Worm (Caenorhabditis elegans) whole organism, L1 larva: ENCODE results near the gene nphp-2.

Experiments used
- efl-3 ChIP-seq: fragments of 200-800 bp; sonication (Bioruptor generic); optimal IDR thresholded peaks from 2 replicates; lab custom pipeline; 2018; ENCODE audit warnings: mild to moderate bottlenecking, missing genetic modification characterization, missing compliant biosample characterization
- lin-15B ChIP-seq: fragments of 150-350 bp; sonication (generic microtip); optimal IDR thresholded peaks from 3 replicates; lab custom pipeline; 2014; ENCODE audit warnings: missing biosample characterization, missing genetic modification characterization
- lsy-2 ChIP-seq, 2 experiments: fragments of 150-350 bp; optimal IDR thresholded peaks; 2 replicates each; lab custom pipeline; 2014; ENCODE audit warnings: missing biosample characterization in 2 of 2, missing genetic modification characterization in 2 of 2
- nhr-11 ChIP-seq: fragments of 150-350 bp; optimal IDR thresholded peaks from 2 replicates; lab custom pipeline; 2014; ENCODE audit warnings: missing biosample characterization, missing genetic modification characterization
- nhr-28 ChIP-seq: fragments of 150-350 bp; optimal IDR thresholded peaks from 2 replicates; lab custom pipeline; 2014; ENCODE audit warnings: missing biosample characterization, missing genetic modification characterization
- nhr-76 ChIP-seq: sonication (generic microtip); optimal IDR thresholded peaks from 2 replicates; lab custom pipeline; 2017; ENCODE audit warnings: missing biosample characterization, missing genetic modification characterization
- nhr-77 ChIP-seq: fragments of 150-350 bp; optimal IDR thresholded peaks from 2 replicates; lab custom pipeline; 2014; ENCODE audit warnings: missing biosample characterization, missing genetic modification characterization
- nhr-84 ChIP-seq: sonication (generic microtip); optimal IDR thresholded peaks from 2 replicates; lab custom pipeline; 2017; ENCODE audit warnings: missing biosample characterization, missing genetic modification characterization
- pag-3 ChIP-seq: sonication (generic microtip); optimal IDR thresholded peaks from 2 replicates; lab custom pipeline; 2017; ENCODE audit warnings: missing genetic modification characterization, mild to moderate bottlenecking, missing compliant biosample characterization, antibody characterized with exemption, borderline replicate concordance; ENCODE audit not compliant: insufficient read depth

- TF ChIP-seq nhr-28, result no peak
- no peak for TF ChIP-seq lin-15B (tag; lab: Kevin White, UChicago)
- TF ChIP-seq nhr-11 (tag; lab: Kevin White, UChicago), result no peak
- no peak for TF ChIP-seq lsy-2 (tag; optimal IDR thresholded peaks at IDR 0.05; lab: Kevin White, UChicago)
- TF ChIP-seq nhr-84 (tag; lab: Kevin White, UChicago), result no peak
- TF ChIP-seq nhr-76, result no peak
- no peak for TF ChIP-seq efl-3 (GFP tag; lab: Kevin White, UChicago)
- no peak for TF ChIP-seq pag-3 (tag; lab: Kevin White, UChicago)
- no peak for TF ChIP-seq nhr-77 (tag; lab: Kevin White, UChicago)
Measured at ce11 chrV:1945875-1946274, 50.3 kb downstream of the nphp-2 start.
